Worm (Caenorhabditis elegans): ENCODE data around the gene F56B3.11.
"Not testable (repeated sequence)": the region's sequence is repeated elsewhere in the genome, so short reads cannot be mapped to it uniquely, and the experiment has no call there.

F56B3.11 gene

DNA sequence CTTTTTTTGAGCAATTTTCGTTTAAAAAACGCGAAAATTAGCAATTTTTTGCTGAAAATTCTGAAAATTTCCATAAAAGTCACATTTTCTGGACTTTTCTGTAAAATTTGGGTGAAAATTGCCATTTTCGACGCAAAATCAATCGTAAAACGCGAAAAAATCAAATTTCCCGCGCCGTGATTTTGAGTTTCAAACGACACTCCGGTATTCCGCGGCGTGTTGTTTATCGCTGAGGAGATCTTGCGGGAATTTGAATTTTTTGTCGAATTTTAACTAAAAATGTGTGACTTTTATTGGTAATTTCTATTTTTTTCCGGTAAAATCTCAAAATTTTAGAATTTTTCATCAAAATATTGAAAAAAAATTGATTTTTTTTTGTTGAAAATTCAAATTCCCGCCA lies 4.8 kb upstream of the F56B3.11 start:
- TF ChIP-seq unc-62 (GFP tag; optimal IDR thresholded peaks at IDR 0.05): no peak

DNA sequence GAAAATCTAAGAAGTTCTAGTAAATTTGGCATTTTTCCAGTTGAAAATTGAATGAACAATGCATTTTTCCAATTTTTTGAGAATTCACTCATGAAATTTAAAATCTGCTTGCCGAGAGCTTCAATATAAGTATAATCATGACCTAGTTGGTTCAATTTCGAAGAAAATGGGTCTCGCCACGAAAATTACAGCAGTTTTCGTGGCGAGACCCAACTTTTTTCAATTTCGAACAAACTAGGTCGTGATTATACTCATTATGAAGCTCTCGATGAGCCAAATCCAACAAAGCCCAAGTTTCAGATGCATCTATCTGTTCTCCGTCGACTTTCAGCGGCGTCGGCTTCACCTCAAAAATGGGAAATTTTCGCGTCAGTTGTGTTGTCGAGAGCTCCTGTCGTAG lies 4.1 kb upstream of the F56B3.11 start, which contains the start of gene mrpl-46:
Gene mrpl-46 (plus strand): TSS at position 301 of the 400 bp plus-strand sequence.
- no peak for TF ChIP-seq unc-62 (GFP tag; optimal IDR thresholded peaks at IDR 0.05)

DNA sequence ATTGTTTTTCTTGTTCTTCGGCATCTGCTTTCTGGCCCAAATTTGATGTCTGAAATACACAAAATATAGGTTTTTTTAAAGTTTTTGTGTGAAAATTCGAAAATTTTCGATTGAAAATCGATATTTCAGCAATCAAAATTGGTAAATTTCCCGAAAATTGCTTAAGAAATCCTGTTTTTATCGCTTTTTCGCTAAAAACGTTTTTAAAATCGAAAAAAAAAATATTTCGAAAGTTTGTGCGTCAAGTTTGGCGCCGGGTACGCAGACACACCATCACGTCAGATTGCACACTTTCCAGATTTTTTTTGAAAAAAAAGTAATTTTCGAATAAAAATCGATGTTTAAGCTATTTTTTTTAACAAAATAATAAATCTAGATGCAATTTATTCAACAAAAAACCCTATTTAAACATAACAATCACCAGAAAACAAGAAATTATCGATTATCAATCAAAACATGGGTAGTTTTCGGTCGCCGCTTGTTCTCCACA lies 943 bp downstream of the F56B3.11 start, which contains the start of gene skr-18:
Gene skr-18 (minus strand): TSS at position 51 of the 490 bp plus-strand sequence.
- no peak for TF ChIP-seq unc-62 (GFP tag; optimal IDR thresholded peaks at IDR 0.05)

DNA sequence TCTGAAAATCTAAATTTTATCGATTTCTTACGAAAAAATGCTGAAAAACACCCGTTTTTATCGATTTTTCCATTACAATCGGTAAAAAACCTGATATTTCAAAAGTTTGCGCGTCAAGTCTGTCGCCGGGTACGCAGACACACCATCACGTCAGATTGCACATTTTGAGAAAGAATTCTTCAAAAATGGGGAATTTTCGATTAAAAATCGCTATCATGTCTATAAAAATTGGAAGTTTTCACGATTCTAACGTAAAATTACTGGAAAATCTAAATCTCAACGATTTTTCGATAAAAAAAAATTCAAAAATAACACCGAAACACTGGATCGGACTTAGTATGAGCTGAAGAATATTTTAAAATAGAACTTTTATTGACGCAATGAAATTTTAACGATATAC lies 2.1 kb downstream of the F56B3.11 start, which contains the start of gene F56B3.4:
Gene F56B3.4 (minus strand): TSS at position 1 of the 400 bp plus-strand sequence.
- no peak for TF ChIP-seq unc-62 (GFP tag; optimal IDR thresholded peaks at IDR 0.05)

DNA sequence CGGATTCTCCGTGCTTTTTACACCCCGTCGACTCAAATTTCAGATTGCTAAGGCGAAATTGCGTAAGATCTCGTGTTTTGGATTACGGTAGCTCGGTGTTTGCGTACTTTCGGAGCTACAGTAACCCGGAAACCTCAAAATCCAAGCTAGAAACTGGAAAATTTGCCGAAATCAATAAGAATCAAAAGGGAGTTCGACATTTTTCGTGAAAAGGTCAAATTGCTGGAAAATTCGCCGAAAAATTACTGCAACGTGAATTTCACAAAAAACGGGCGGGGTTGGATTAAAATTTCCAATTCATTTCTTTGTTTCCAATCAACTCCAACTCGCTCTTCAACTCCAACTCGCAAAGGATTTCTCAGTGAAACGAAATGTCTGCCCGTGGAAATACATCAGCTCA lies 8.6 kb downstream of the F56B3.11 start, which contains the start of gene F56B3.6:
Gene F56B3.6 (plus strand): TSS at position 301 of the 400 bp plus-strand sequence.
- TF ChIP-seq unc-62 (GFP tag; optimal IDR thresholded peaks at IDR 0.05): no peak

DNA sequence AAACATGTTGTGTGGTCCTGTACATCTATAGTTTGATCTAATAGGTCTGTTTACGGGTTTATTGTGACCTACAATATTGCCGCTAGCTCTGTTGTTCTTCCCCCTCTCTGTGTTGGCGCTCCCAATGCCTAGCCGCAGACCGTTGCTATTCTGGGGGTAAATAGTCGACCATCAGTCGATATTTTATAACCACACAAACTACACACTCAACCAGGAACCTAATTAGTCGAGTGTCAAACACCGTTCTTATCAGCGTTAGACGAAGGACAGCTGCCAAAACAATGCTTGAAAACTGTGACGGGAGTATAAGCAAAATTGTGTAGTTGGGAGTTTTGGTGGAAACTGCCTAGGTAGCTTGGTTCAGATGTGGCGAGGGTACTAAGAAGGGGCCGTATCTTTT lies 14.0 kb downstream of the F56B3.11 start:
- TF ChIP-seq unc-62 (GFP tag; optimal IDR thresholded peaks at IDR 0.05): no peak

DNA sequence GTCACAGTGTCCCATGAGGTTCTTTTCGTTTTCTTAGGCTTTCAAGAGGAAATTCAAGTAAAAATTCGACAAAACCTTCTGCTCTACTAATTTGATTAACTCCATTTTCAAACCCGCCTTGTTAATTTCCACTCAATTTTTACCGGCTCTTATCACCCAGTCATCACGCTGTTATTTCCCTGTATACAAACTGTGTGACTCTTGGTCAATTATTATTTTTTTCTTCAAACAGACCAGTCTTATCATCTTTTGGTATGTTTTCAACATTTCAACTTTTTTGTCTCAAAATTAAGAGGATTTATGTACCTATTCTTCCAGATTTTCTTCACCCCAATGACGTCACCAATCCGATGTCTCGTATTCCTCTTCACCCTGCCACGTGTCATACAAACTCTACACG lies 17.9 kb downstream of the F56B3.11 start, which contains the start of gene ugt-52:
Gene ugt-52 (plus strand): TSS at position 301 of the 400 bp plus-strand sequence.
- TF ChIP-seq unc-62 (GFP tag; optimal IDR thresholded peaks at IDR 0.05): no peak

DNA sequence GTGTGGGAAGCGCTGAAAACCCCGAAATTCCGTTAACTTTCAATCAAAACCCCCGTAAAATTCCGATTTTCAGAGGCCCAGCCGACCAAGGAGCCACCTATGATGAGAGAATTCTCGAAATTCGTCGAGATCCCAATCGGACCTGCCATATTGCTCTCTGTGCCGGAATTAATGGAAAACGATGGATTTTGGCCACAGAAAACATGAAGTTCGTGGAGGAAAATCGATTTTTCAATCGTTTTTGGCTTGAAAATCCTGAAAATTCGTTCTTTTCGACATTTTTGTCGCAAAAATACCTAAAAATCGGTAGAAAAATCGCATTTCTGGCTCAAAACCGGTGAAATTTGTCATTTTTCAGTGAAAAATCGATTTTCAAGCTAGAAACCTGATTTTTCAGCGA lies 22.8 kb downstream of the F56B3.11 start:
- no peak for TF ChIP-seq unc-62 (GFP tag; optimal IDR thresholded peaks at IDR 0.05)

DNA sequence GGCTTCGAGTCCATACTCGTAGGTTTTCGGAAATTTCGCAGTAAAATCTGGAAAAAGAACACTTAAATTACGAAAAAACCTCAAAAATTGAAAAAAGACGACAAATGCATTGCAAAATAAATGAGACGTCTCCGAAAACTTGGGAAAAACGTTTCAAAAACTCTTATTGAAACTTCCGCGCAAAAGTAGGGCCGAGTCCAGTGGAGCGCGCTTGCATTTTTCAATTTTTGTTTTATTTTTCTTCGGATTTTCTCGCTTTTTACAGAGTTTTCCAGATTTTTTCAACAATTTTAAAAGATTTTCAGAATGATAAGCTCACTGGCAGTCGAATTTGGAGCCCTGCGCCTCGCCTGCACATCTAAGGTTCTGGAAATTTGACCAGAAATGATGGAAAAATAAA lies 23.4 kb downstream of the F56B3.11 start, which contains the start of gene mrpl-2:
Gene mrpl-2 (plus strand): TSS at position 307 of the 400 bp plus-strand sequence.
- TF ChIP-seq unc-62 (GFP tag; optimal IDR thresholded peaks at IDR 0.05): no peak

DNA sequence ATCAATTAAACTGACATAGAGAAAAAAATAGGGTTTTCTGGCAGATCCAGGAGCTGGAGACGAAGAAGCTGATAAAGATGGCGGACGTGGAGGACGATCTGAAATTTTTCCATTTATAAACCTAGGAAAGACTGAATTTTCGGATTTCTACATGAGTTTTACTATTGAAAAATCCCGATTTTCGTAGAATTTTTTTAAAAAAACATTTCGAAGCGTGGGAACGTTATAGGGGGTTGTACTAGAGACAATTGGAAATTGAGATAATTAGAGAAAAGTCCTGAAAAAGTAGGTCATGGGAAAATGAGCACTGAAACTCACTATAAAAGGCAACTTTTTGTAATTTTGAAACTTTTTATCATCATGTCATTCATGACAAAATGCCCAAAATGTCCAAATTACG lies 25.3 kb downstream of the F56B3.11 start, which contains the start of gene F56B3.9:
Gene F56B3.9 (plus strand): TSS at position 301 of the 400 bp plus-strand sequence.
- not testable (repeated sequence) for TF ChIP-seq unc-62 (GFP tag; optimal IDR thresholded peaks at IDR 0.05)

DNA sequence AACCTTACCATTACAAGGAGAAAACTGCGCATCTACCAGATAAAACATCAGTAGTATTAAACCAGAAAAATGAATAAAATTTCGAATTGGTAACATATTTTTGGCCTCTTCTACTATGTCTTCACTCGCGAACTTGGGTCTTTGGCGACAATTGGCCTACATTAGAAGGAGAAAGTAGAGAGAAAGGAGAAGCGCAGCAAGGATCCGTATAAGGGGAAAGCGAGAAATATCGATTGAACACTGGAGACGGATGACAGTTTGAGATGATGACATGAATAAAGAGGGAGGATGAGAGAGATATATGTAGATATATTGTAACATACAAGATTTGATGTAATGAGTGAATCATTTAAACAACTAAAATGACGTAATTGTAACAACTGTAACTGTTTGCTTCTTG lies 28.1 kb downstream of the F56B3.11 start, which contains the start of gene F56B3.2:
Gene F56B3.2 (minus strand): TSS at position 273 of the 400 bp plus-strand sequence.
- TF ChIP-seq unc-62 (GFP tag; optimal IDR thresholded peaks at IDR 0.05): no peak

DNA sequence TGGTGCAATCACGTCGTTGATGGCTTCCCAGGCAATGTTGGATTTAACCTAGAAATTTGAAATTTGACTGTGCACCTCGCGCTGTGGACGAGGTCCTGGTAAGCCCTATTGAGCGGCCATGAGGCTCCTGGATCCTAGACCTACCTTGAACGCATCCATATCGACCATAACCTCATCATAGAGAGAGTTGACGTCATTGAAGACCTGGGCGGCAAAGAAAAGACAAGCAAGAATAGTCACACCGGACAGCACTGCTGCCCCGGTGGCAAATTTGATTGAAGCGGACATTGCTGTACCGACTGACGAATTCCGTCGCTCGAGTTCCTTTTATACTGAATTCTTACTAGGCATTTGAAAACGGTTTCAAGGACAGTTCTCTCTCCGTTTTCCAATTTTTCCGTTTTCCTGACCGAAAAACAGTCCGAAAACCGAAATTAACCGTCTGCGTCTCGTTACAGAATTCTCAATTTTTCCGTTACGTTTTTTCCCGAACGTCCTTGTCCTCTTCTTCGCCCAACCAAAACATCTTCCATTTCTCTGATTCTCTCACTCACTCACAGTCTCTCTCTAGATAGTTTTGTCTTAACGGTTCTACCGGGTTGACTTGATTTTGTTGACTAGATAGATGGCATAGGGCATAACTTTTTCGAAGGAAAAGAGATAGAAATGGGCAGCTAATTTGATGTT lies 32.9 kb downstream of the F56B3.11 start, which contains the start of gene col-103:
Gene col-103 (minus strand): TSS at position 302 of the 687 bp plus-strand sequence.
- TF ChIP-seq unc-62 (GFP tag; optimal IDR thresholded peaks at IDR 0.05): no peak

DNA sequence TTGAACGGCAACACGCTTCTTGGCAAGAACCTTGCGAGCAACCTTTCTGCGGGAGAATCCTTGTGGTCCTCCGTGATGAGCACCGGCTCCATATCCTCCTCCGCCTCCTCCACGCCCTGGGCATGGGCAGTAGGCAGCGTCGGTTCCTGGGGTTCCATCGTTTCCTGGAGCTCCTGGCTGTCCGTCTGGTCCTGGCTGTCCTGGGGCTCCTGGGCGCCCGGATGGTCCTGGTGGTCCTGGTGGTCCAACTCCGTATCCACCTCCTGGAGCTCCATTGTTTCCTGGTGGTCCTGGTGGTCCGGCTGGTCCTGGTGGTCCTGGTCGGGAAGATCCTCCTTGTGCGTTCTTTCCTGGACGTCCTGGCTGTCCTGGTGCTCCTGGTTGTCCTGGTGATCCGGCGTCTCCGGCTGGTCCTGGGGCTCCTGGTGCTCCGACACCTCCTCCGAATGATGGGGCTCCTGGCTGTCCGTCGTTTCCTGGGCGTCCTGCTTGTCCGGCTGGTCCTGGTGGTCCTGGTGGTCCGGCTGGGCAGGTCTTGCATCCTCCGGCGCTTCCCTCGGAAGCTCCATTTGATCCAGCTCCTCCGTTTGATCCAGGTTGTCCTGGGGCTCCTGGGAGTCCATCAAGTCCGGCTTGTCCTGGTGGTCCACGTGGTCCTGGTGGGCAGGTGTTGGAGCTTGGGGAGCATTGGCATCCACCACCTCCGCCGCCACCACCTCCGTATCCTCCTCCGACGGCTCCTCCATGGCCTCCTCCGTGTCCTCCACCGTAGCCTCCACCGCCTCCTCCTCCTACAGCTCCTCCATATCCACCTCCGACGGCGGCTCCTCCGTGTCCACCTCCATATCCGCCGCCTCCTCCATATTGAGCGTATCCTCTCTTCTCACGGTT lies 33.6 kb downstream of the F56B3.11 start:
- TF ChIP-seq unc-62 (GFP tag; optimal IDR thresholded peaks at IDR 0.05): no peak

DNA sequence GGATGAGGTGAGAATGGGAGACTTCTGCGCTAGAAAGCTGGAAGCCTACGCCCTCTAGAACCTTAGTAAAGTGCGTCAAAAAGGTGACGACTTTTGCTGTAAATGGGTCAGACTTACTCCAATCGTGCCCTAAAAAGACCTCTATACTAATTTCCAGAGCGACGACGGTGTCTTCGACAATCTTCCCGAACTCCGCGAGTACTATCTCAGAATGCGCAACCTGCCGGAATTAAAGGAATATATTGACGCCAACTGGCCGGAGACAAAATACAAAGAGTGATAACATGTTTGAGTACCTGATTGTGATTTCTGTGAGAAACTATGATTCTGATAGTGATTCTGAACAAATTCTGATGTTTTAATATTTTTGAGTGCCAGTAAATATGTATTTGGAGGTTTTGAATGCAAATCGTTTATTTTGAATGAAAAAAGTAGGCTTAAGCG lies 34.3 kb downstream of the F56B3.11 start:
- no peak for TF ChIP-seq unc-62 (GFP tag; optimal IDR thresholded peaks at IDR 0.05)

DNA sequence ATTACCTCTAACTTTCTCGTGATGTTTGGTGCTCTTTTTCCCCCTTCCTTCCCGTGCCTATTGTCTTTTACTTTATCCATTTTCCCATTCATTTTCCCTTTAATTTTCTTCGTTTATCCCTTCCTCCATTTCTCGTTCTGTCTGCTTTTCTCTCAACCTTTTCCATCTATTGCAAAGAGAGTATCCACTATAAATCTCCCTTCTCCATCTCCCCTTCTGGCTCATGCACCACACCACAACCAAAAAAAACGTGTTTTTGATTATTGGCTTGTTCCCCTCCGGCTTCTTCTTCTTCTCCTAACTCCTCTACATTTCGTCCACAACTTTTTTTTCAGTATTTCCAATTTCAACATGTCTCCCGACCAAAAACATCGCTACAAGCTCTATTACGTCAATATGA lies 36.1 kb downstream of the F56B3.11 start, which contains the start of gene gst-40:
Gene gst-40 (plus strand): TSS at position 236 of the 400 bp plus-strand sequence.
- TF ChIP-seq unc-62 (GFP tag; optimal IDR thresholded peaks at IDR 0.05): no peak

DNA sequence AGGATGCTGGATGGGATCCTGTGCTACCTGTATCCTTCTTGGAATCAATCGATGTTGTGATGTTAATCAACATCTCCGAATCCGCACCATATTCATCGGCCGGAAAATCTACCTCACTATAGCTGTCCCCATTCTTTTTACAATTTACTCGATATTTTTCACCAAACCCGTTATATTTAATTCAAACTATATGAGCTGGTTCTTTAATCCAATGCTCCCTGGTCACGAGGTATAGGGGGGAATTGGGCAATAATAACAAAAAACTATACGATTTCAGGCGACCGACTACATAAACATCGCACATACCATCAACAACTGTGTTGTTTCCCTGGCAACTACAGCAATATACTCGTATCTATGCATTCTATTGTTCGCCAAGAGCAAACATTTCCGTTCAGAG lies 38.8 kb downstream of the F56B3.11 start:
- TF ChIP-seq unc-62 (GFP tag; optimal IDR thresholded peaks at IDR 0.05): no peak

Measured in whole organism, dauer.